Worm (Caenorhabditis elegans) whole organism, L2 larva: ENCODE data around the gene tag-266.

Experiments used
- ama-1 ChIP-seq: fragments of 150-350 bp; optimal IDR thresholded peaks from 2 replicates; lab custom pipeline; 2018; ENCODE audit warnings: inconsistent platforms
- lsy-2 ChIP-seq, 2 experiments: fragments of 150-350 bp in 1 of 2; sonication (generic microtip) in 1 of 2; optimal IDR thresholded peaks; 2 replicates each; lab custom pipeline; 2014 to 2017; ENCODE audit warnings: missing biosample characterization in 2 of 2, missing genetic modification characterization in 2 of 2
- sma-3 ChIP-seq: sonication (generic microtip); optimal IDR thresholded peaks from 2 replicates; lab custom pipeline; 2016; ENCODE audit warnings: missing genetic modification reagents, missing genetic modification characterization, missing compliant biosample characterization
- snpc-4 ChIP-seq: fragments of 150-350 bp; optimal IDR thresholded peaks from 2 replicates; lab custom pipeline; 2014; ENCODE audit warnings: missing biosample characterization, missing genetic modification characterization
- unc-62 ChIP-seq: fragments of 150-350 bp; optimal IDR thresholded peaks from 2 replicates; lab custom pipeline; 2014; ENCODE audit warnings: missing biosample characterization, missing genetic modification reagents, missing genetic modification characterization

- TF ChIP-seq lsy-2 (tag; optimal IDR thresholded peaks at IDR 0.05; lab: Kevin White, UChicago) (no peak), unc-62 (GFP tag; lab: Kevin White, UChicago) (no peak), snpc-4 (tag; lab: Kevin White, UChicago) (no peak), sma-3 (no peak), ama-1 (lab: Kevin White, UChicago) (no peak)
Measured at ce11 chrIII:638319-638718, 1.7 kb downstream of the tag-266 start, which contains the start of gene sbds-1.
